Worm (Caenorhabditis elegans): ENCODE measurements around the gene phf-15.
"Not testable (repeated sequence)": the region's sequence is repeated elsewhere in the genome, so short reads cannot be mapped to it uniquely, and the experiment has no call there.

phf-15 gene

ce11 chrIII:3323906-3324305 lies 1.3 kb downstream of the phf-15 start (continued):
- no peak for TF ChIP-seq skn-1 (tag; optimal IDR thresholded peaks at IDR 0.05)
- no peak for TF ChIP-seq R02D3.7 (tag; optimal IDR thresholded peaks at IDR 0.05)
- no peak for TF ChIP-seq pqm-1 (tag; optimal IDR thresholded peaks at IDR 0.05)
- TF ChIP-seq nhr-6 (tag; optimal IDR thresholded peaks at IDR 0.05) = peak; percentile 8
- TF ChIP-seq lin-13 (GFP tag; optimal IDR thresholded peaks at IDR 0.05) = peak; percentile 2
- peak; percentile 65; the same call in 1 of the 2 replicates for TF ChIP-seq nhr-42 (GFP tag; IDR thresholded peaks at IDR 0.05)
- TF ChIP-seq fkh-10 (GFP tag; optimal IDR thresholded peaks at IDR 0.05) = peak; percentile 16
- TF ChIP-seq ceh-32 (tag; optimal IDR thresholded peaks at IDR 0.05; ENCODE audit: poor library complexity) = no peak
- TF ChIP-seq cey-2 (tag; optimal IDR thresholded peaks at IDR 0.05; ENCODE audit: borderline replicate concordance, insufficient read depth) = no peak
- TF ChIP-seq daf-8 (GFP tag; IDR thresholded peaks at IDR 0.05) = no peak
- TF ChIP-seq egl-27 (tag; optimal IDR thresholded peaks at IDR 0.05) = no peak
- no peak for TF ChIP-seq duxl-1 (tag; optimal IDR thresholded peaks at IDR 0.05; ENCODE audit: poor library complexity)
- no peak for TF ChIP-seq F26F4.8 (GFP tag; conservative IDR thresholded peaks at IDR 0.05)
- no peak for TF ChIP-seq mxl-2 (GFP tag; conservative IDR thresholded peaks at IDR 0.05)
- peak; percentile 30 for TF ChIP-seq dve-1 (tag; optimal IDR thresholded peaks at IDR 0.05; ENCODE audit: insufficient read depth)
- peak in 1 of 2 experiments; percentile 88 for TF ChIP-seq lsy-2 (tag; optimal IDR thresholded peaks at IDR 0.05)
- peak; percentile 9 for TF ChIP-seq nhr-102 (tag; optimal IDR thresholded peaks at IDR 0.05)
- peak; percentile 15 for TF ChIP-seq F49E8.2 (tag; optimal IDR thresholded peaks at IDR 0.05; ENCODE audit: borderline replicate concordance)
- TF ChIP-seq hlh-11 (tag; optimal IDR thresholded peaks at IDR 0.05) = no peak
- 0 out of 2 replicates have a peak, but pooled peaks have one; percentile 38 for TF ChIP-seq zfp-3 (GFP tag; conservative IDR thresholded peaks at IDR 0.05)
- TF ChIP-seq php-3 (GFP tag; IDR thresholded peaks at IDR 0.05) = no peak
- no peak for TF ChIP-seq aly-2 (tag; optimal IDR thresholded peaks at IDR 0.05)
- no peak for TF ChIP-seq lin-39 (tag; optimal IDR thresholded peaks at IDR 0.05)
- TF ChIP-seq mxl-3 (GFP tag; optimal IDR thresholded peaks at IDR 0.05) = no peak
- TF ChIP-seq Y75B8A.6 (GFP tag; IDR thresholded peaks at IDR 0.05) = no peak
- no peak for TF ChIP-seq zag-1 (tag; optimal IDR thresholded peaks at IDR 0.05)

DNA sequence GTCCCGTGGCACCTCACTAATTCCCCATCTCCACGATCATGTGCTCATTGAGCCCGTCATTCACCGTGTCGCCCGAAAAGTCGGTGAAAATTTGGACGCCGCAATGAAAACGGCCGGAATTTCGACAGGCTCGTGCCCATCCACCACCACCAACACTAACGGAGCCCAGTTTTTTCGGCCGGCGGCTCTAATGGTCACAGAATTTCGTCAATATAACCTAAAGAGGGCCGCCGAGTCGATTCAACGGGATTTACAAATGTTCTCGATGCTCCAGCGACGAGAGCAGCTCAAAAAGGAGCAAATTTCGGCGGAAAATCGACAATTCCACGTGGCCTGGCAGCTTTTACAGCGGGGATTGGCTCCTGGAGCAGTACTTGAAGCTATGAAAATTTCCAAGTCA lies 6.8 kb downstream of the phf-15 start:
- TF ChIP-seq sdz-12 (GFP tag; optimal IDR thresholded peaks at IDR 0.05) (no peak), aha-1 (tag) (peak; percentile 94)

ce11 chrIII:3331767-3332166 lies 9.1 kb downstream of the phf-15 start:
- TF ChIP-seq lin-38 (GFP tag; IDR thresholded peaks at IDR 0.05) = peak; percentile 87
- no peak for TF ChIP-seq ctbp-1 (GFP tag; IDR thresholded peaks at IDR 0.05)
- TF ChIP-seq snpc-1.2 (GFP tag; IDR thresholded peaks at IDR 0.05) = no peak
- TF ChIP-seq unc-130 (GFP tag; optimal IDR thresholded peaks at IDR 0.05) = peak; percentile 23
- TF ChIP-seq F49E8.2 (tag; optimal IDR thresholded peaks at IDR 0.05; ENCODE audit: borderline replicate concordance) = peak; percentile 42
- TF ChIP-seq ceh-20 (GFP tag; IDR thresholded peaks at IDR 0.05) = no peak

DNA sequence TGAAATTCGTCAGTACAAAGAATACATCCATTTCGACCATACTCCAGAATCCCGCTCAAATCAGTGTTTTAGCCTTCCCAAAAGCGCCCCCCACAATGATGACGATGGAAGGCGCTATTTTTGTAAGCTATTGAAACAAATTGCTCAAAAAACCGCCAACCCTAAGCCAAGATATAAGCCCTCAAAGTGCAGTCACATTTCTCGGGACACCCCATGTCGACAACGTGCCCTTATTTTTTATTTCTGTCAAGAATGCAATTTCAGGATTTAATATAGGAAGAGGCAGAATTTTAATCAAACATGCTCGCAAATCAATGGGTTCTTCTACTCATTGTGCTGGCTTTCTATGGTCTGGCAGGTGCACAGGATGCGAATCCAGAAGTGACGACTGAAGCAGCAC lies 10.1 kb downstream of the phf-15 start, which contains the start of gene Y53G8AR.1:
Gene Y53G8AR.1 (plus strand): TSS at position 301 of the 400 bp plus-strand sequence.
- not testable (repeated sequence) for TF ChIP-seq pqm-1 (tag; optimal IDR thresholded peaks at IDR 0.05); aha-1 (tag); skn-1 (tag; optimal IDR thresholded peaks at IDR 0.05)

DNA sequence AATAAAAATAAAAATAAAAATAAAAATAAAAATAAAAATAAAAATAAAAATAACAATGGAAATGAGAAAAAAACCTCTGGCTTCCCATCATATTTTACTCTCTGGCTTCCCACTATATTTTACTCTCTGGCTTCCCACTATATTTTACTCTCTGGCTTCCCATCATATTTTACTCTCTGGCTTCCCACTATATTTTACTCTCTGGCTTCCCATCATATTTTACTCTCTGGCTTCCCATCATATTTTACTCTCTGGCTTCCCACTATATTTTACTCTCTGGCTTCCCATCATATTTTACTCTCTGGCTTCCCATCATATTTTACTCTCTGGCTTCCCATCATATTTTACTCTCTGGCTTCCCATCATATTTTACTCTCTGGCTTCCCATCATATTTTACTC lies 11.6 kb downstream of the phf-15 start:
- TF ChIP-seq set-16 (GFP tag; IDR thresholded peaks at IDR 0.05) = peak; percentile 28; the same call in 1 of the 2 replicates

Measured in whole organism, L4 larva.